Fruit fly (Drosophila melanogaster): ENCODE results near the gene Sh.
A peak's percentile ranks its signal among the peaks of the same experiment; 100 is the strongest.

Sh gene

DNA sequence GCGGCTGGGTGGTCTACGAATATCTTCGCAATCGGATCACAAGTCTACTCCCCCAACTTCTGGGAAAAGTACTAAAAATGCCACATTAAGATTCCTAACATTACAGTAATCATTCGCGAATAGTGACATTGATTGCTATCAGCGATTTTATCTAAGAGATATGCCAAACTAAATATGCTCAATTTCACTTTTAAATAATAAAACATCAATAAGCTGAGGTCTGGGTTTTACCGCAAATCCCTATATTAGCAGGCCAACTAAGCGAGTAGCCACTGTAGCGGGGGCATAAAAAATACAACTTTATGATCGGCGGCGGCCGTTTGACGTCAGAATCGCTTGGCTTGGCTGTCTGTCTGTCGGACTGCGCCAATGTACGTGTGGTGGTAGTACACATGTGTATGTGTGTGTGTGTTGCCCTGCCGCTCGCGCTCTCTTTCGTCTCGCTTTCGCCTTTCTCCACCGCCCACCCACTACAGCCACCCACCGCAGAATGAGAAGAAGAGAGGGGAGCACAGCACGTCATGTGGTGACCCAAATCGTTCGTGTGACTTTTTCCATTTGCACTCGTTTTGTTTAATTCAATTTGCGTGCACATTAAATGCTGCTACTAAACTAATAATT lies 182.7 kb downstream of the Sh start (continued):
- peak; percentile 92 for TF ChIP-seq ewg (GFP tag; optimal IDR thresholded peaks at IDR 0.05)
- TF ChIP-seq NK7.1 (GFP tag; optimal IDR thresholded peaks at IDR 0.05): peak; percentile 93
- 0 out of 3 replicates have a peak, but pooled peaks have one; percentile 20 for TF ChIP-seq z (GFP tag; IDR thresholded peaks at IDR 0.05)
- peak; percentile 96 for TF ChIP-seq CG2889 (GFP tag; IDR thresholded peaks at IDR 0.05)
- no peak for TF ChIP-seq amos (GFP tag; IDR thresholded peaks at IDR 0.05; ENCODE audit: partially characterized antibody)
- peak; percentile 85 for TF ChIP-seq MBD-R2 (GFP tag; IDR thresholded peaks at IDR 0.05)
- peak; percentile 85 for TF ChIP-seq Hmx (GFP tag; optimal IDR thresholded peaks at IDR 0.05)
- peak; percentile 94 for TF ChIP-seq wdn (GFP tag; IDR thresholded peaks at IDR 0.05)
- peak; percentile 86 for TF ChIP-seq CG7357 (GFP tag; IDR thresholded peaks at IDR 0.05)
- peak; percentile 85 for TF ChIP-seq Hey (tag; optimal IDR thresholded peaks at IDR 0.05)
- peak; percentile 88 for TF ChIP-seq en (GFP tag; optimal IDR thresholded peaks at IDR 0.05)
- peak; percentile 69 for TF ChIP-seq Deaf1 (tag; optimal IDR thresholded peaks at IDR 0.05)
- peak; percentile 94 for TF ChIP-seq esg (GFP tag; conservative IDR thresholded peaks at IDR 0.05)
- TF ChIP-seq h (optimal IDR thresholded peaks at IDR 0.05): no peak
- TF ChIP-seq CG14667 (GFP tag; IDR thresholded peaks at IDR 0.05): peak; percentile 93
- TF ChIP-seq CG30403 (GFP tag; optimal IDR thresholded peaks at IDR 0.05): peak; percentile 96
- TF ChIP-seq TFAM (GFP tag; optimal IDR thresholded peaks at IDR 0.05): no peak
- peak; percentile 93 for TF ChIP-seq CG18619 (GFP tag; optimal IDR thresholded peaks at IDR 0.05)
- peak; percentile 87 for TF ChIP-seq Poxn (GFP tag; IDR thresholded peaks at IDR 0.05)
- TF ChIP-seq CG6683 (GFP tag; optimal IDR thresholded peaks at IDR 0.05): peak; percentile 71
- TF ChIP-seq CG7839 (tag; optimal IDR thresholded peaks at IDR 0.05): peak; percentile 97
- peak; percentile 90 for TF ChIP-seq tin (GFP tag; optimal IDR thresholded peaks at IDR 0.05)
- no peak for TF ChIP-seq unc-4 (GFP tag; IDR thresholded peaks at IDR 0.05; ENCODE audit: partially characterized antibody)
- TF ChIP-seq CG11247 (GFP tag; IDR thresholded peaks at IDR 0.05): peak; percentile 96
- peak; percentile 55 for TF ChIP-seq CG17186 (GFP tag; optimal IDR thresholded peaks at IDR 0.05)
- TF ChIP-seq Atf6 (GFP tag; IDR thresholded peaks at IDR 0.05): peak; percentile 96
- TF ChIP-seq CG15011 (GFP tag; optimal IDR thresholded peaks at IDR 0.05): peak; percentile 82
- peak; percentile 56 for TF ChIP-seq Jarid2 (GFP tag; optimal IDR thresholded peaks at IDR 0.05)
- no peak for TF ChIP-seq br (optimal IDR thresholded peaks at IDR 0.05)
- TF ChIP-seq HmgD (GFP tag; optimal IDR thresholded peaks at IDR 0.05): peak; percentile 57
- peak; percentile 94 for TF ChIP-seq Drgx (GFP tag; IDR thresholded peaks at IDR 0.05)
- peak; percentile 56 to 97 for TF ChIP-seq bsh (GFP tag; optimal IDR thresholded peaks at IDR 0.05)
- TF ChIP-seq CG7556 (GFP tag; optimal IDR thresholded peaks at IDR 0.05): peak; percentile 92
- TF ChIP-seq Chrac-16 (GFP tag; optimal IDR thresholded peaks at IDR 0.05): peak; percentile 96
- peak; percentile 79 for TF ChIP-seq CG2202 (tag; optimal IDR thresholded peaks at IDR 0.05)
- peak; percentile 66 for TF ChIP-seq zen (tag; optimal IDR thresholded peaks at IDR 0.05)
- peak; percentile 89 for TF ChIP-seq slp2 (GFP tag; optimal IDR thresholded peaks at IDR 0.05)
- peak; percentile 95 for TF ChIP-seq lbe (GFP tag; optimal IDR thresholded peaks at IDR 0.05)
- TF ChIP-seq otp (GFP tag; IDR thresholded peaks at IDR 0.05): peak; percentile 95
- no peak for TF ChIP-seq CG2199 (GFP tag; IDR thresholded peaks at IDR 0.05)
- peak; percentile 78 for TF ChIP-seq kah (GFP tag; optimal IDR thresholded peaks at IDR 0.05)
- peak; percentile 84 for TF ChIP-seq Hand (GFP tag; optimal IDR thresholded peaks at IDR 0.05)
- peak; percentile 99 for TF ChIP-seq Abd-B (GFP tag; optimal IDR thresholded peaks at IDR 0.05)
- TF ChIP-seq slou (GFP tag; optimal IDR thresholded peaks at IDR 0.05): peak; percentile 89
- TF ChIP-seq CG10267 (tag; optimal IDR thresholded peaks at IDR 0.05): peak; percentile 72
- TF ChIP-seq hbn (GFP tag; IDR thresholded peaks at IDR 0.05; ENCODE audit: partially characterized antibody): no peak
- peak; percentile 65 for TF ChIP-seq trem (tag; optimal IDR thresholded peaks at IDR 0.05)
- peak; percentile 82 for TF ChIP-seq CG18011 (GFP tag; optimal IDR thresholded peaks at IDR 0.05)
- TF ChIP-seq ssp (GFP tag; IDR thresholded peaks at IDR 0.05): peak; percentile 86
- peak; percentile 100 for TF ChIP-seq Med (GFP tag)
- TF ChIP-seq Dref (GFP tag; IDR thresholded peaks at IDR 0.05): peak; percentile 45

Measured in whole organism, embryonic.